Worm (Caenorhabditis elegans) whole organism, young adult: Measurements from ENCODE around the gene C50E3.13.

ENCODE experiments used
- B0336.3 ChIP-seq: fragments of 200-800 bp; sonication (Bioruptor generic); IDR thresholded peaks from 2 replicates; pipeline ENCODE4 v1.3.6; 2022; ENCODE audit warnings: missing genetic modification characterization, missing compliant biosample characterization
- D2030.7 ChIP-seq: fragments of 200-800 bp; sonication (Bioruptor generic); IDR thresholded peaks from 2 replicates; pipeline ENCODE4 v1.3.6; 2022; ENCODE audit warnings: missing genetic modification reagents, missing genetic modification characterization, missing compliant biosample characterization
- F37B4.10 ChIP-seq: fragments of 200-800 bp; sonication (Bioruptor generic); IDR thresholded peaks from 2 replicates; pipeline ENCODE4 v1.3.6; 2022; ENCODE audit warnings: missing genetic modification characterization, missing compliant biosample characterization
- F57C9.4 ChIP-seq: sonication (generic microtip); optimal IDR thresholded peaks from 2 replicates; lab custom pipeline; 2017; ENCODE audit warnings: mild to moderate bottlenecking, missing genetic modification characterization, missing compliant biosample characterization
- K12H6.12 ChIP-seq: fragments of 200-800 bp; sonication (Bioruptor generic); optimal IDR thresholded peaks from 2 replicates; lab custom pipeline; 2018; ENCODE audit warnings: mild to moderate bottlenecking, missing genetic modification characterization, missing compliant biosample characterization
- T07F8.4 ChIP-seq: sonication (generic microtip); optimal IDR thresholded peaks from 2 replicates; lab custom pipeline; 2016; ENCODE audit warnings: mild to moderate bottlenecking, missing genetic modification characterization, moderate library complexity, missing compliant biosample characterization
- T26A5.8 ChIP-seq: sonication (generic microtip); optimal IDR thresholded peaks from 2 replicates; lab custom pipeline; 2016; ENCODE audit warnings: missing genetic modification characterization, missing compliant biosample characterization
- Y53F4B.3 ChIP-seq: fragments of 200-800 bp; sonication (Bioruptor generic); IDR thresholded peaks from 2 replicates; pipeline ENCODE4 v1.3.6; 2022; ENCODE audit warnings: missing genetic modification reagents, missing genetic modification characterization, missing compliant biosample characterization
- Y79H2A.3 ChIP-seq: fragments of 200-800 bp; sonication (Bioruptor generic); conservative IDR thresholded peaks from 2 replicates; pipeline ENCODE4 v1.3.6; 2022; ENCODE audit warnings: missing genetic modification reagents, missing genetic modification characterization, missing compliant biosample characterization
- ama-1 ChIP-seq, 3 experiments: fragments of 150-350 bp in 1 of 3; sonication (generic microtip) in 2 of 3; optimal IDR thresholded peaks; 2 replicates each; lab custom pipeline; 2014 to 2018; ENCODE audit warnings: missing biosample characterization in 2 of 3, missing genetic modification characterization in 2 of 3, missing genetic modification reagents in 2 of 3
- athp-1 ChIP-seq: sonication (generic microtip); optimal IDR thresholded peaks from 2 replicates; lab custom pipeline; 2017; ENCODE audit warnings: mild to moderate bottlenecking, missing genetic modification characterization, missing compliant biosample characterization
- attf-5 ChIP-seq: fragments of 200-800 bp; sonication (Bioruptor generic); optimal IDR thresholded peaks from 2 replicates; lab custom pipeline; 2018; ENCODE audit warnings: mild to moderate bottlenecking, missing genetic modification characterization, missing compliant biosample characterization
- bed-2 ChIP-seq: fragments of 200-800 bp; sonication (Bioruptor generic); IDR thresholded peaks from 2 replicates; pipeline ENCODE4 v1.3.6; 2022; ENCODE audit warnings: missing genetic modification reagents, missing genetic modification characterization, missing compliant biosample characterization
- cebp-2 ChIP-seq: fragments of 200-800 bp; sonication (Bioruptor generic); IDR thresholded peaks from 2 replicates; pipeline ENCODE4 v1.3.6; 2022; ENCODE audit warnings: missing genetic modification characterization, missing compliant biosample characterization
- ceh-27 ChIP-seq: fragments of 200-800 bp; sonication (Bioruptor generic); optimal IDR thresholded peaks from 2 replicates; lab custom pipeline; 2018; ENCODE audit warnings: mild to moderate bottlenecking, missing genetic modification characterization, moderate library complexity, missing compliant biosample characterization
- ceh-40 ChIP-seq: fragments of 200-800 bp; sonication (Bioruptor generic); IDR thresholded peaks from 2 replicates; pipeline ENCODE4 v1.3.6; 2022; ENCODE audit warnings: missing genetic modification characterization, missing compliant biosample characterization
- ceh-91 ChIP-seq: fragments of 200-800 bp; sonication (Bioruptor generic); IDR thresholded peaks from 2 replicates; pipeline ENCODE4 v1.3.6; 2022; ENCODE audit warnings: missing genetic modification reagents, missing genetic modification characterization, missing compliant biosample characterization
- die-1 ChIP-seq: sonication (generic microtip); optimal IDR thresholded peaks from 2 replicates; lab custom pipeline; 2016; ENCODE audit warnings: missing genotype, mild to moderate bottlenecking, missing genetic modification characterization, missing compliant biosample characterization
- efl-1 ChIP-seq: fragments of 150-350 bp; optimal IDR thresholded peaks from 2 replicates; lab custom pipeline; 2014; ENCODE audit warnings: missing biosample characterization, missing genetic modification reagents, missing genetic modification characterization
- gei-17 ChIP-seq: fragments of 200-800 bp; sonication (Bioruptor generic); optimal IDR thresholded peaks from 2 replicates; lab custom pipeline; 2018; ENCODE audit warnings: mild to moderate bottlenecking, missing genetic modification characterization, missing compliant biosample characterization
- hlh-12 ChIP-seq: sonication (generic microtip); optimal IDR thresholded peaks from 2 replicates; lab custom pipeline; 2016; ENCODE audit warnings: missing genetic modification characterization, missing compliant biosample characterization
- let-607 ChIP-seq, 2 experiments: fragments of 200-800 bp in 1 of 2; sonication (Bioruptor generic) in 1 of 2; sonication (generic microtip) in 1 of 2; optimal IDR thresholded peaks; 2 replicates each; lab custom pipeline; 2016 to 2018; ENCODE audit warnings: mild to moderate bottlenecking in 2 of 2, missing compliant biosample characterization in 2 of 2, missing genetic modification characterization in 2 of 2, moderate library complexity in 2 of 2, missing genotype in 1 of 2
- lsl-1 ChIP-seq: fragments of 200-800 bp; sonication (Bioruptor generic); optimal IDR thresholded peaks from 2 replicates; lab custom pipeline; 2018; ENCODE audit warnings: mild to moderate bottlenecking, missing genetic modification characterization, moderate library complexity, missing compliant biosample characterization
- madf-10 ChIP-seq: sonication (generic microtip); optimal IDR thresholded peaks from 2 replicates; lab custom pipeline; 2016; ENCODE audit warnings: mild to moderate bottlenecking, missing genetic modification characterization, missing compliant biosample characterization
- nfyb-1 ChIP-seq: fragments of 200-800 bp; sonication (Bioruptor generic); IDR thresholded peaks from 2 replicates; pipeline ENCODE4 v1.3.6; 2022; ENCODE audit warnings: missing genetic modification reagents, missing genetic modification characterization, missing compliant biosample characterization
- nhr-90 ChIP-seq: sonication (generic microtip); optimal IDR thresholded peaks from 2 replicates; lab custom pipeline; 2016; ENCODE audit warnings: missing genotype, mild to moderate bottlenecking, missing genetic modification characterization, missing compliant biosample characterization
- pha-4 ChIP-seq: fragments of 150-350 bp; sonication (generic microtip); optimal IDR thresholded peaks from 2 replicates; lab custom pipeline; 2014; ENCODE audit warnings: missing biosample characterization, missing genetic modification reagents, missing genetic modification characterization
- repo-1 ChIP-seq: sonication (generic microtip); optimal IDR thresholded peaks from 2 replicates; lab custom pipeline; 2017; ENCODE audit warnings: mild to moderate bottlenecking, missing genetic modification characterization, missing compliant biosample characterization
- sdz-38 ChIP-seq: sonication (generic microtip); optimal IDR thresholded peaks from 2 replicates; lab custom pipeline; 2016; ENCODE audit warnings: missing genotype, missing genetic modification characterization, missing compliant biosample characterization
- tbp1 ChIP-seq: fragments of 200-800 bp; sonication (Bioruptor generic); optimal IDR thresholded peaks from 2 replicates; lab custom pipeline; 2018; ENCODE audit warnings: mild to moderate bottlenecking, missing genetic modification characterization, missing compliant biosample characterization
- unc-130 ChIP-seq: sonication (generic microtip); optimal IDR thresholded peaks from 2 replicates; lab custom pipeline; 2016; ENCODE audit warnings: missing genetic modification reagents, missing genetic modification characterization, missing compliant biosample characterization
- ztf-18 ChIP-seq: sonication (generic microtip); optimal IDR thresholded peaks from 2 replicates; lab custom pipeline; 2016; ENCODE audit warnings: missing genotype, mild to moderate bottlenecking, missing genetic modification characterization, missing compliant biosample characterization
- ztf-22 ChIP-seq: fragments of 200-800 bp; sonication (Bioruptor generic); optimal IDR thresholded peaks from 2 replicates; lab custom pipeline; 2018; ENCODE audit warnings: mild to moderate bottlenecking, missing genetic modification characterization, moderate library complexity, missing compliant biosample characterization
- ztf-6 ChIP-seq: fragments of 200-800 bp; sonication (Bioruptor generic); IDR thresholded peaks from 2 replicates; pipeline ENCODE4 v1.3.6; 2022; ENCODE audit warnings: missing genetic modification reagents, missing genetic modification characterization, missing compliant biosample characterization

C50E3.13 gene

ce11 chrV:7634657-7635056, 10.6 kb upstream of the C50E3.13 start, which contains the start of gene srd-31:
Gene srd-31, minus strand, starts transcription at chrV:7634757.
- TF ChIP-seq ceh-27 (GFP tag; lab: Kevin White, UChicago), result no peak
- TF ChIP-seq T26A5.8 (tag; lab: Kevin White, UChicago), result no peak
- TF ChIP-seq madf-10 (tag; lab: Kevin White, UChicago), result no peak
- TF ChIP-seq D2030.7, result no peak
- no peak for TF ChIP-seq K12H6.12 (tag; lab: Kevin White, UChicago)
- no peak for TF ChIP-seq pha-4 (tag; lab: Kevin White, UChicago)
- no peak for TF ChIP-seq efl-1 (GFP tag; lab: Kevin White, UChicago)
- TF ChIP-seq, all 124 proteins: peak for 0

ce11 chrV:7631732-7632131, 7.7 kb upstream of the C50E3.13 start, which contains the start of gene srd-25:
Gene srd-25, plus strand, starts transcription at chrV:7632032.
- no peak for TF ChIP-seq ama-1 (optimal IDR thresholded peaks at IDR 0.05; lab: Kevin White, UChicago)
- no peak for TF ChIP-seq ama-1 (GFP tag; optimal IDR thresholded peaks at IDR 0.05; lab: Kevin White, UChicago)
- no peak for TF ChIP-seq athp-1 (tag; lab: Kevin White, UChicago)
- TF ChIP-seq ztf-6 (GFP tag; lab: Robert Waterston, UW), result no peak
- no peak for TF ChIP-seq ztf-22
- no peak for TF ChIP-seq ceh-91

- no peak for TF ChIP-seq Y53F4B.3 (GFP tag; lab: Robert Waterston, UW)
- no peak for TF ChIP-seq let-607 (tag; optimal IDR thresholded peaks at IDR 0.05; lab: Kevin White, UChicago)
- no peak for TF ChIP-seq nhr-90 (tag; lab: Kevin White, UChicago)
- no peak for TF ChIP-seq unc-130 (GFP tag; lab: Kevin White, UChicago)
- TF ChIP-seq lsl-1, result no peak
- TF ChIP-seq F57C9.4 (tag; lab: Kevin White, UChicago), result no peak
- no peak for TF ChIP-seq F37B4.10 (GFP tag; lab: Robert Waterston, UW)
- TF ChIP-seq bed-2, result no peak
- no peak for TF ChIP-seq ztf-18
- TF ChIP-seq T07F8.4 (tag; lab: Kevin White, UChicago), result no peak
- no peak for TF ChIP-seq attf-5 (GFP tag; lab: Kevin White, UChicago)
- no peak for TF ChIP-seq ceh-40 (GFP tag; lab: Robert Waterston, UW)
- TF ChIP-seq gei-17 (GFP tag; lab: Kevin White, UChicago), result no peak
- TF ChIP-seq, all 124 proteins: peak for 0
These were observed 5.5 kb upstream of the C50E3.13 start, which contains the start of gene srd-30 for ce11 chrV:7629504-7629903. Gene srd-30, plus strand, starts transcription at chrV:7629804.

- no peak for TF ChIP-seq Y53F4B.3 (GFP tag; lab: Robert Waterston, UW)
- TF ChIP-seq tbp1 (GFP tag; lab: Kevin White, UChicago), result no peak
These were observed 2.5 kb upstream of the C50E3.13 start, which contains the start of gene F07C4.6 for ce11 chrV:7626550-7626949. Gene F07C4.6, plus strand, starts transcription at chrV:7626850.

ce11 chrV:7624652-7625051, 600 bp upstream of the C50E3.13 start, which contains the start of gene grsp-4:
Gene grsp-4, plus strand, starts transcription at chrV:7624952.
- no peak for TF ChIP-seq repo-1 (tag; lab: Kevin White, UChicago)
- TF ChIP-seq B0336.3 (GFP tag; lab: Robert Waterston, UW), result no peak
- TF ChIP-seq attf-5 (GFP tag; lab: Kevin White, UChicago), result no peak
- no peak for TF ChIP-seq nfyb-1 (GFP tag; lab: Robert Waterston, UW)
- no peak for TF ChIP-seq cebp-2 (GFP tag; lab: Robert Waterston, UW)
- TF ChIP-seq sdz-38, result no peak
- TF ChIP-seq Y79H2A.3 (GFP tag; lab: Robert Waterston, UW), result no peak
- TF ChIP-seq hlh-12 (tag; lab: Kevin White, UChicago), result no peak
- no peak for TF ChIP-seq die-1 (tag; lab: Kevin White, UChicago)
